Fruit fly (Drosophila melanogaster) whole organism, pupa: Measurements from ENCODE around the gene CG11970.
A peak's percentile ranks its signal among the peaks of the same experiment; 100 is the strongest.

Experiments
- CG10348 ChIP-seq: fragments of 200-800 bp; sonication (Bioruptor generic); IDR thresholded peaks from 2 replicates; pipeline ENCODE4 v1.3.6; 2022; ENCODE audit warnings: missing biosample characterization, missing genetic modification characterization
- CG34367 ChIP-seq: fragments of 200-800 bp; sonication (Bioruptor generic); optimal IDR thresholded peaks from 2 replicates; lab custom pipeline; 2018; ENCODE audit warnings: missing biosample characterization, mild to moderate bottlenecking, missing genetic modification characterization
- CG8159 ChIP-seq: fragments of 200-800 bp; sonication (Bioruptor generic); optimal IDR thresholded peaks from 3 replicates; lab custom pipeline; 2018; ENCODE audit warnings: missing biosample characterization, mild to moderate bottlenecking, missing genetic modification characterization, moderate library complexity
- CG8301 ChIP-seq: fragments of 200-800 bp; sonication (Bioruptor generic); optimal IDR thresholded peaks from 2 replicates; lab custom pipeline; 2018; ENCODE audit warnings: missing biosample characterization, mild to moderate bottlenecking, missing genetic modification characterization
- D1 ChIP-seq: fragments of 200-800 bp; sonication (Bioruptor generic); optimal IDR thresholded peaks from 2 replicates; lab custom pipeline; 2018; ENCODE audit warnings: missing biosample characterization, mild to moderate bottlenecking, missing genetic modification characterization, moderate library complexity
- EcR ChIP-seq: fragments of 200-800 bp; sonication (Bioruptor generic); optimal IDR thresholded peaks from 3 replicates; lab custom pipeline; 2019; ENCODE audit warnings: missing biosample characterization, missing genetic modification characterization, mild to moderate bottlenecking, moderate library complexity, missing genetic modification reagents
- Ets98B ChIP-seq: fragments of 200-800 bp; sonication (Bioruptor generic); IDR thresholded peaks from 2 replicates; pipeline ENCODE4 v1.3.6; 2022; ENCODE audit warnings: missing biosample characterization, missing genetic modification characterization
- rn ChIP-seq: fragments of 200-800 bp; sonication (Bioruptor generic); IDR thresholded peaks from 2 replicates; pipeline ENCODE4 v1.3.6; 2022; ENCODE audit warnings: missing biosample characterization, missing genetic modification characterization

DNA sequence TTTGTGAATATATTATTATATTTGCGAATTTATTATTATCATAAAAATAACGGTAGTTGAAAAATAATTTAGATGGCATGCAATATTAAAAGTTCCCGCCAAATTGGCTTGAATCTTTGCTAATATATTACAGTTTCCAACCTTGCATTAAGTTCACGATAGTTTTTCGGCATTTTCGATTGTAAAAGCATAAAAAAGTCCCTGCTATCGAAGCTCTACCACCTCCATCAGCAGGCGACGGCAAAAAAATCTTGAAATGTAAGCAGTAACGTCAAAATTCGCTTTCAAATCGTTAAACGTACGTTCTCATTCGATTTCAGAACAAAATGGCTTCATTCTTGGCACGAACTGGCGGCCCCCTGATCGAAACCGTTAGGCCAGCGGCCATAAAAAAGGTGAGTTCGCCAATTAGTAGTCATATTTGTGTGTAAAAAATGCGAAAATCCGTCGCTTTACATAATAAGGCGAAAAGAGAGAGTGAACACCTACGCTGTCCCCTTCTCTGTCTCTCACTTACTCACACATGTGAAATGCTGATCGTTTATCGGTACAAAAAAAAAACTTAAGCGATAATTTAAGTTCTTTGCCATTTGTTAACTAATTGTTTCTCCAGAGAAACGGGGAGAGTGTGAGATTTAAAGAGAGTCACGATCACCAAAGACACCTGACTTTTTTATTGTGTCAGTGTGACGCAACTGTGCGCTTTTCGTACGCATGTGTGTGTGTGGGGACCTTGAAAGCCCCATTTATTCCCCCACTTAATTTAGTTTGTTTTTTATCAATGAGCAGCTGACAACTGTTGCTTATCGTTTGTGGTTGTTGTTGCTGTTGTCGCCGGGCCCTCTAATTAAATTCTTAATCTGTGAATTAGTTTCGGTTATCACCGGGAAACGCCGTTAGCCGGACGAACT lies 45.8 kb upstream of the CG11970 start, which contains the start of gene ScsbetaA:
- no peak for TF ChIP-seq Ets98B (GFP tag; lab: Robert Waterston, UW)
- no peak for TF ChIP-seq rn (GFP tag; lab: Robert Waterston, UW)
- no peak for TF ChIP-seq CG10348 (GFP tag; lab: Robert Waterston, UW)
- no peak for TF ChIP-seq CG8301
- TF ChIP-seq CG34367 (tag; lab: Kevin White, UChicago) = no peak
- TF ChIP-seq D1 (tag; lab: Kevin White, UChicago) = peak; percentile 49
- TF ChIP-seq EcR = peak; percentile 49
- peak; percentile 14 for TF ChIP-seq CG8159 (tag; lab: Kevin White, UChicago)
